Worm (Caenorhabditis elegans): Measurements from ENCODE around the gene cnnm-2.

- no peak for TF ChIP-seq T22C8.4 (GFP tag; IDR thresholded peaks at IDR 0.05)
- TF ChIP-seq tab-1 (GFP tag; IDR thresholded peaks at IDR 0.05) = no peak
These were observed 20.1 kb upstream of the cnnm-2 start, which contains the start of gene chup-1 for ce11 chrX:8791821-8792220.

Data from whole organism, midembryonic.